Fruit fly (Drosophila melanogaster) whole organism, embryonic: ENCODE results near the gene Pdcd4.
A peak's percentile ranks its signal among the peaks of the same experiment; 100 is the strongest.

Experiments
- B-H2 ChIP-seq: fragments of 200-800 bp; sonication (Bioruptor generic); optimal IDR thresholded peaks from 2 replicates; lab custom pipeline; 2018; ENCODE audit warnings: missing biosample characterization, mild to moderate bottlenecking, missing genetic modification characterization
- Bdp1 ChIP-seq: fragments of 200-800 bp; sonication (Bioruptor generic); optimal IDR thresholded peaks from 3 replicates; lab custom pipeline; 2016; ENCODE audit warnings: missing biosample characterization, missing genetic modification characterization
- C15 ChIP-seq: fragments of 200-800 bp; sonication (Bioruptor generic); IDR thresholded peaks from 3 replicates; pipeline ENCODE4 v1.3.6; 2022; ENCODE audit warnings: missing biosample characterization, missing genetic modification characterization
- CG11085 ChIP-seq: fragments of 200-800 bp; sonication (Bioruptor generic); IDR thresholded peaks from 2 replicates; pipeline ENCODE4 v1.3.6; 2022; ENCODE audit warnings: missing biosample characterization, missing genetic modification characterization
- CG11560 ChIP-seq: fragments of 200-800 bp; sonication (Bioruptor generic); IDR thresholded peaks from 3 replicates; pipeline ENCODE4 v1.3.6; 2022; ENCODE audit warnings: missing biosample characterization, missing genetic modification characterization
- CG12236 ChIP-seq: fragments of 200-800 bp; sonication (Bioruptor generic); optimal IDR thresholded peaks from 2 replicates; lab custom pipeline; 2016; ENCODE audit warnings: missing biosample characterization, missing genetic modification characterization
- CG12744 ChIP-seq: fragments of 200-800 bp; sonication (Bioruptor generic); optimal IDR thresholded peaks from 2 replicates; lab custom pipeline; 2016; ENCODE audit warnings: missing biosample characterization, missing genetic modification characterization
- CG12769 ChIP-seq: fragments of 200-800 bp; sonication (Bioruptor generic); optimal IDR thresholded peaks from 2 replicates; lab custom pipeline; 2019; ENCODE audit warnings: missing biosample characterization, mild to moderate bottlenecking, missing genetic modification characterization, moderate library complexity
- CG14965 ChIP-seq: fragments of 200-800 bp; sonication (Bioruptor generic); optimal IDR thresholded peaks from 2 replicates; lab custom pipeline; 2016; ENCODE audit warnings: missing biosample characterization, missing genetic modification characterization, borderline replicate concordance
- CG15073 ChIP-seq: fragments of 200-800 bp; sonication (Bioruptor generic); optimal IDR thresholded peaks from 2 replicates; lab custom pipeline; 2016; ENCODE audit warnings: missing biosample characterization, missing genetic modification characterization
- CG17829 ChIP-seq: fragments of 200-800 bp; optimal IDR thresholded peaks from 2 replicates; lab custom pipeline; 2019; ENCODE audit warnings: missing biosample characterization, mild to moderate bottlenecking, missing genetic modification characterization, moderate library complexity
- CG18262 ChIP-seq: fragments of 200-800 bp; optimal IDR thresholded peaks from 3 replicates; lab custom pipeline; 2019; ENCODE audit warnings: missing biosample characterization, mild to moderate bottlenecking, missing genetic modification characterization, moderate library complexity
- CG3065 ChIP-seq: fragments of 200-800 bp; sonication (Bioruptor generic); optimal IDR thresholded peaks from 2 replicates; lab custom pipeline; 2016; ENCODE audit warnings: missing biosample characterization, missing genetic modification characterization
- CG4360 ChIP-seq: fragments of 200-800 bp; sonication (Bioruptor generic); IDR thresholded peaks from 2 replicates; pipeline ENCODE4 v1.3.6; 2022; ENCODE audit warnings: missing biosample characterization, missing genetic modification characterization
- CG6683 ChIP-seq: fragments of 200-800 bp; sonication (Bioruptor generic); optimal IDR thresholded peaks from 2 replicates; lab custom pipeline; 2017; ENCODE audit warnings: missing biosample characterization, mild to moderate bottlenecking, missing genetic modification characterization, missing genetic modification reagents
- CG7839 ChIP-seq: fragments of 200-800 bp; sonication (Bioruptor generic); optimal IDR thresholded peaks from 3 replicates; lab custom pipeline; 2018; ENCODE audit warnings: missing biosample characterization, mild to moderate bottlenecking, missing genetic modification characterization, moderate library complexity
- CG8924 ChIP-seq: fragments of 200-800 bp; optimal IDR thresholded peaks from 3 replicates; lab custom pipeline; 2019; ENCODE audit warnings: missing biosample characterization, mild to moderate bottlenecking, missing genetic modification characterization, moderate library complexity
- Dek ChIP-seq: fragments of 200-800 bp; sonication (Bioruptor generic); optimal IDR thresholded peaks from 3 replicates; lab custom pipeline; 2019; ENCODE audit warnings: missing biosample characterization, mild to moderate bottlenecking, missing genetic modification characterization, moderate library complexity
- Dfd ChIP-seq, 2 experiments: fragments of >200 bp; optimal IDR thresholded peaks; 2 replicates each; lab custom pipeline; 2017; ENCODE audit warnings: missing biosample characterization in 2 of 2, missing genetic modification characterization in 2 of 2
- E2f2 ChIP-seq: fragments of 200-800 bp; sonication (Bioruptor generic); IDR thresholded peaks from 2 replicates; pipeline ENCODE4 v1.3.6; 2022; ENCODE audit warnings: missing biosample characterization, missing genetic modification characterization
- Fer3 ChIP-seq: fragments of 200-800 bp; sonication (Bioruptor generic); optimal IDR thresholded peaks from 2 replicates; lab custom pipeline; 2018; ENCODE audit warnings: missing biosample characterization, mild to moderate bottlenecking, missing genetic modification characterization, moderate library complexity
- HHEX ChIP-seq: fragments of 200-800 bp; sonication (Bioruptor generic); optimal IDR thresholded peaks from 3 replicates; lab custom pipeline; 2017; ENCODE audit warnings: missing biosample characterization, mild to moderate bottlenecking, missing genetic modification characterization, missing genetic modification reagents
- Hr39 ChIP-seq: fragments of >200 bp; optimal IDR thresholded peaks from 2 replicates; lab custom pipeline; 2017
- NC2β ChIP-seq: fragments of 200-800 bp; sonication (Bioruptor generic); optimal IDR thresholded peaks from 2 replicates; lab custom pipeline; 2016; ENCODE audit warnings: missing biosample characterization, missing genetic modification characterization
- PHDP ChIP-seq: fragments of 200-800 bp; sonication (Bioruptor generic); optimal IDR thresholded peaks from 3 replicates; lab custom pipeline; 2018; ENCODE audit warnings: missing biosample characterization, mild to moderate bottlenecking, missing genetic modification characterization, moderate library complexity
- Pdp1 ChIP-seq, 2 experiments: fragments of 200-800 bp; sonication (Bioruptor generic); optimal IDR thresholded peaks; 3 replicates each; lab custom pipeline; 2016; ENCODE audit warnings: missing biosample characterization in 2 of 2, missing genetic modification characterization in 2 of 2, mild to moderate bottlenecking in 1 of 2, moderate library complexity in 1 of 2
- Ptx1 ChIP-seq: fragments of 200-800 bp; sonication (Bioruptor generic); IDR thresholded peaks from 2 replicates; pipeline ENCODE4 v1.3.6; 2022; ENCODE audit warnings: missing biosample characterization, missing genetic modification characterization
- Rfx ChIP-seq: fragments of 200-800 bp; sonication (Bioruptor generic); IDR thresholded peaks from 2 replicates; pipeline ENCODE4 v1.3.6; 2022; ENCODE audit warnings: missing biosample characterization, missing genetic modification characterization
- Scr ChIP-seq: fragments of 200-800 bp; sonication (Bioruptor generic); IDR thresholded peaks from 2 replicates; pipeline ENCODE4 v1.3.6; 2022; ENCODE audit warnings: missing biosample characterization, missing genetic modification characterization; ENCODE audit not compliant: partially characterized antibody
- Taf1 ChIP-seq: fragments of 200-800 bp; sonication (Bioruptor generic); IDR thresholded peaks from 2 replicates; pipeline ENCODE4 v1.3.6; 2022; ENCODE audit warnings: missing biosample characterization, missing genetic modification characterization
- Xbp1 ChIP-seq: fragments of 200-800 bp; sonication (Bioruptor generic); optimal IDR thresholded peaks from 3 replicates; lab custom pipeline; 2016; ENCODE audit warnings: missing biosample characterization, mild to moderate bottlenecking, missing genetic modification characterization
- ab ChIP-seq: fragments of 200-800 bp; sonication (Bioruptor generic); optimal IDR thresholded peaks from 2 replicates; lab custom pipeline; 2016; ENCODE audit warnings: missing biosample characterization, missing genetic modification characterization
- ac ChIP-seq: fragments of 200-800 bp; sonication (Bioruptor generic); optimal IDR thresholded peaks from 3 replicates; lab custom pipeline; 2017; ENCODE audit warnings: missing biosample characterization, mild to moderate bottlenecking, missing genetic modification characterization
- ash1 ChIP-seq: fragments of 200-800 bp; sonication (Bioruptor generic); optimal IDR thresholded peaks from 2 replicates; lab custom pipeline; 2018; ENCODE audit warnings: missing biosample characterization, mild to moderate bottlenecking, missing genetic modification characterization
- cato ChIP-seq: fragments of 200-800 bp; sonication (Bioruptor generic); optimal IDR thresholded peaks from 2 replicates; lab custom pipeline; 2016; ENCODE audit warnings: missing biosample characterization, missing genetic modification characterization, borderline replicate concordance
- cg ChIP-seq: fragments of 200-800 bp; sonication (Bioruptor generic); optimal IDR thresholded peaks from 3 replicates; lab custom pipeline; 2019; ENCODE audit warnings: missing biosample characterization, mild to moderate bottlenecking, missing genetic modification characterization, moderate library complexity
- corto ChIP-seq: fragments of 200-800 bp; sonication (Bioruptor generic); optimal IDR thresholded peaks from 2 replicates; lab custom pipeline; 2016; ENCODE audit warnings: missing biosample characterization, mild to moderate bottlenecking, missing genetic modification characterization, moderate library complexity
- disco-r ChIP-seq: fragments of 200-800 bp; sonication (Bioruptor generic); optimal IDR thresholded peaks from 2 replicates; lab custom pipeline; 2016; ENCODE audit warnings: missing biosample characterization, missing genetic modification characterization
- gcm ChIP-seq: fragments of 200-800 bp; sonication (Bioruptor generic); optimal IDR thresholded peaks from 2 replicates; lab custom pipeline; 2019; ENCODE audit warnings: missing biosample characterization, mild to moderate bottlenecking, missing genetic modification characterization, moderate library complexity
- gem ChIP-seq: fragments of 200-800 bp; sonication (Bioruptor generic); optimal IDR thresholded peaks from 2 replicates; lab custom pipeline; 2019; ENCODE audit warnings: missing biosample characterization, mild to moderate bottlenecking, missing genetic modification characterization, moderate library complexity
- insv ChIP-seq, 2 experiments: fragments of 200-800 bp; sonication (Bioruptor generic); optimal IDR thresholded peaks; 3 replicates each; lab custom pipeline; 2016 to 2018; ENCODE audit warnings: missing biosample characterization in 2 of 2, missing genetic modification characterization in 2 of 2
- kah ChIP-seq: fragments of 200-800 bp; sonication (Bioruptor generic); optimal IDR thresholded peaks from 2 replicates; lab custom pipeline; 2018; ENCODE audit warnings: missing biosample characterization, mild to moderate bottlenecking, missing genetic modification characterization
- lov ChIP-seq, 2 experiments: fragments of 200-800 bp in 1 of 2; fragments of >200 bp in 1 of 2; sonication (Bioruptor generic) in 1 of 2; IDR thresholded peaks in 1 of 2; optimal IDR thresholded peaks in 1 of 2; 2 replicates in 1 of 2; 3 replicates in 1 of 2; pipeline versions ENCODE4 v1.3.6 to Lab custom; 2017 to 2022; ENCODE audit warnings: missing biosample characterization in 1 of 2, missing genetic modification characterization in 1 of 2
- mam ChIP-seq: fragments of 200-800 bp; sonication (Bioruptor generic); optimal IDR thresholded peaks from 3 replicates; lab custom pipeline; 2016; ENCODE audit warnings: missing biosample characterization, missing genetic modification characterization
- oc ChIP-seq: fragments of 200-800 bp; sonication (Bioruptor generic); optimal IDR thresholded peaks from 2 replicates; lab custom pipeline; 2018; ENCODE audit warnings: missing biosample characterization, mild to moderate bottlenecking, missing genetic modification characterization, moderate library complexity
- psq ChIP-seq: fragments of 200-800 bp; sonication (Bioruptor generic); optimal IDR thresholded peaks from 2 replicates; lab custom pipeline; 2017; ENCODE audit warnings: missing biosample characterization, missing genetic modification characterization
- run ChIP-seq: fragments of 200-800 bp; sonication (Bioruptor generic); optimal IDR thresholded peaks from 3 replicates; lab custom pipeline; 2018; ENCODE audit warnings: missing biosample characterization, mild to moderate bottlenecking, missing genetic modification characterization
- tgo ChIP-seq: fragments of 200-800 bp; sonication (Bioruptor generic); IDR thresholded peaks from 3 replicates; pipeline ENCODE4 v1.3.6; 2022; ENCODE audit warnings: missing biosample characterization, missing genetic modification characterization
- unc-4 ChIP-seq: fragments of 200-800 bp; sonication (Bioruptor generic); IDR thresholded peaks from 2 replicates; pipeline ENCODE4 v1.3.6; 2022; ENCODE audit warnings: missing biosample characterization, missing genetic modification characterization; ENCODE audit not compliant: partially characterized antibody
- zen ChIP-seq: fragments of 200-800 bp; sonication (Bioruptor generic); optimal IDR thresholded peaks from 3 replicates; lab custom pipeline; 2018; ENCODE audit warnings: missing biosample characterization, mild to moderate bottlenecking, missing genetic modification characterization, moderate library complexity
- zen2 ChIP-seq: fragments of 200-800 bp; sonication (Bioruptor generic); IDR thresholded peaks from 3 replicates; pipeline ENCODE4 v1.3.6; 2022; ENCODE audit warnings: missing biosample characterization, missing genetic modification characterization; ENCODE audit not compliant: partially characterized antibody

Pdcd4 gene

dm6 chrX:13783534-13783949 lies 28.3 kb upstream of the Pdcd4 start, which contains the start of gene inaE (continued):
- TF ChIP-seq corto (no peak), CG18262 (tag; lab: Kevin White, UChicago) (no peak), B-H2 (GFP tag; lab: Kevin White, UChicago) (peak; percentile 38), HHEX (GFP tag; lab: Kevin White, UChicago) (no peak), Pdp1 (GFP tag; optimal IDR thresholded peaks at IDR 0.05; lab: Kevin White, UChicago) (no peak), CG3065 (GFP tag; lab: Kevin White, UChicago) (no peak), Hr39 (lab: Kevin White, UChicago) (no peak), Taf1 (GFP tag; lab: Robert Waterston, UW) (no peak), gcm (GFP tag; lab: Kevin White, UChicago) (no peak), Dfd (GFP tag; optimal IDR thresholded peaks at IDR 0.05; lab: Kevin White, UChicago) (no peak), CG6683 (no peak), E2f2 (GFP tag; lab: Robert Waterston, UW) (peak; percentile 92), disco-r (no peak), kah (GFP tag; lab: Kevin White, UChicago) (no peak), PHDP (tag; lab: Kevin White, UChicago) (peak; percentile 18), oc (no peak), CG12236 (GFP tag; lab: Kevin White, UChicago) (no peak), Dek (tag; lab: Kevin White, UChicago) (no peak), CG7839 (peak; percentile 22), ash1 (GFP tag; lab: Kevin White, UChicago) (no peak), Xbp1 (GFP tag; lab: Kevin White, UChicago) (no peak), zen2 (GFP tag; lab: Robert Waterston, UW) (no peak), ac (GFP tag; lab: Kevin White, UChicago) (no peak), cg (GFP tag; lab: Kevin White, UChicago) (no peak), zen (tag; lab: Kevin White, UChicago) (no peak), CG11085 (GFP tag; lab: Robert Waterston, UW) (no peak), CG17829 (tag; lab: Kevin White, UChicago) (no peak), tgo (GFP tag; lab: Robert Waterston, UW) (no peak), Scr (GFP tag; lab: Robert Waterston, UW) (peak; percentile 41), mam (GFP tag; lab: Kevin White, UChicago) (no peak), cato (no peak), NC2β (GFP tag; lab: Kevin White, UChicago) (no peak), CG15073 (GFP tag; lab: Kevin White, UChicago) (no peak), Fer3 (tag; lab: Kevin White, UChicago) (no peak), CG11560 (tag; lab: Robert Waterston, UW) (no peak), CG14965 (GFP tag; lab: Kevin White, UChicago) (no peak), ab (no peak), CG4360 (GFP tag; lab: Robert Waterston, UW) (peak; percentile 38; the same call in 1 of the 2 replicates), Ptx1 (GFP tag; lab: Robert Waterston, UW) (no peak), CG8924 (tag; lab: Kevin White, UChicago) (peak; percentile 1), gem (tag; lab: Kevin White, UChicago) (no peak), unc-4 (GFP tag; lab: Robert Waterston, UW) (peak; percentile 44; the same call in 1 of the 2 replicates), psq (GFP tag; lab: Kevin White, UChicago) (no peak), insv (GFP tag; optimal IDR thresholded peaks at IDR 0.05; lab: Kevin White, UChicago) (no peak), Bdp1 (GFP tag; lab: Kevin White, UChicago) (no peak), run (tag; lab: Kevin White, UChicago) (no peak), lov (optimal IDR thresholded peaks at IDR 0.05; lab: Kevin White, UChicago) (no peak), lov (GFP tag; IDR thresholded peaks at IDR 0.05; lab: Robert Waterston, UW) (no peak), Rfx (GFP tag; lab: Robert Waterston, UW) (0 out of 2 replicates have a peak, but pooled peaks have one; percentile 22), CG12744 (GFP tag; lab: Kevin White, UChicago) (peak; percentile 16), CG12769 (tag; lab: Kevin White, UChicago) (peak; percentile 28), C15 (GFP tag; lab: Robert Waterston, UW) (no peak)
